Worm (Caenorhabditis elegans) whole organism, young adult: Measurements from ENCODE around the gene F59A6.11.

Experiments
- B0336.3 ChIP-seq: fragments of 200-800 bp; sonication (Bioruptor generic); IDR thresholded peaks from 2 replicates; pipeline ENCODE4 v1.3.6; 2022; ENCODE audit warnings: missing genetic modification characterization, missing compliant biosample characterization
- C06A6.2 ChIP-seq: fragments of 200-800 bp; sonication (Bioruptor generic); conservative IDR thresholded peaks from 2 replicates; pipeline ENCODE4 v1.3.6; 2022; ENCODE audit warnings: missing genetic modification characterization, missing compliant biosample characterization
- F10E7.11 ChIP-seq: sonication (generic microtip); optimal IDR thresholded peaks from 2 replicates; lab custom pipeline; 2017; ENCODE audit warnings: mild to moderate bottlenecking, missing genetic modification characterization, moderate library complexity, missing compliant biosample characterization
- F22D6.2 ChIP-seq: sonication (generic microtip); optimal IDR thresholded peaks from 2 replicates; lab custom pipeline; 2016; ENCODE audit warnings: mild to moderate bottlenecking, missing genetic modification characterization, missing compliant biosample characterization
- F52B5.7 ChIP-seq: sonication (generic microtip); optimal IDR thresholded peaks from 2 replicates; lab custom pipeline; 2016; ENCODE audit warnings: mild to moderate bottlenecking, missing genetic modification characterization, missing compliant biosample characterization
- F57C9.4 ChIP-seq: sonication (generic microtip); optimal IDR thresholded peaks from 2 replicates; lab custom pipeline; 2017; ENCODE audit warnings: mild to moderate bottlenecking, missing genetic modification characterization, missing compliant biosample characterization
- K12H6.12 ChIP-seq: fragments of 200-800 bp; sonication (Bioruptor generic); optimal IDR thresholded peaks from 2 replicates; lab custom pipeline; 2018; ENCODE audit warnings: mild to moderate bottlenecking, missing genetic modification characterization, missing compliant biosample characterization
- Y53G8AR.9 ChIP-seq: fragments of 200-800 bp; sonication (Bioruptor generic); conservative IDR thresholded peaks from 2 replicates; pipeline ENCODE4 v1.3.6; 2022; ENCODE audit warnings: missing genetic modification reagents, missing genetic modification characterization, missing compliant biosample characterization
- aptf-2 ChIP-seq: fragments of 200-800 bp; sonication (Bioruptor generic); conservative IDR thresholded peaks from 2 replicates; pipeline ENCODE4 v1.3.6; 2022; ENCODE audit warnings: missing genetic modification reagents, missing genetic modification characterization, missing compliant biosample characterization
- atf-7 ChIP-seq: sonication (generic microtip); optimal IDR thresholded peaks from 2 replicates; lab custom pipeline; 2017; ENCODE audit warnings: mild to moderate bottlenecking, missing genetic modification characterization, missing compliant biosample characterization
- attf-5 ChIP-seq: fragments of 200-800 bp; sonication (Bioruptor generic); optimal IDR thresholded peaks from 2 replicates; lab custom pipeline; 2018; ENCODE audit warnings: mild to moderate bottlenecking, missing genetic modification characterization, missing compliant biosample characterization
- ceh-100 ChIP-seq: fragments of 200-800 bp; sonication (Bioruptor generic); IDR thresholded peaks from 2 replicates; pipeline ENCODE4 v1.3.6; 2022; ENCODE audit warnings: missing genetic modification reagents, missing genetic modification characterization, missing compliant biosample characterization
- ceh-27 ChIP-seq: fragments of 200-800 bp; sonication (Bioruptor generic); optimal IDR thresholded peaks from 2 replicates; lab custom pipeline; 2018; ENCODE audit warnings: mild to moderate bottlenecking, missing genetic modification characterization, moderate library complexity, missing compliant biosample characterization
- ceh-40 ChIP-seq: fragments of 200-800 bp; sonication (Bioruptor generic); IDR thresholded peaks from 2 replicates; pipeline ENCODE4 v1.3.6; 2022; ENCODE audit warnings: missing genetic modification characterization, missing compliant biosample characterization
- chd-7 ChIP-seq: sonication (generic microtip); optimal IDR thresholded peaks from 2 replicates; lab custom pipeline; 2016; ENCODE audit warnings: mild to moderate bottlenecking, missing genetic modification characterization, moderate library complexity, missing compliant biosample characterization
- dpff-1 ChIP-seq: sonication (generic microtip); optimal IDR thresholded peaks from 2 replicates; lab custom pipeline; 2017; ENCODE audit warnings: mild to moderate bottlenecking, missing genetic modification characterization, missing compliant biosample characterization
- ekl-4 ChIP-seq: fragments of 200-800 bp; sonication (Bioruptor generic); IDR thresholded peaks from 2 replicates; pipeline ENCODE4 v1.3.6; 2022; ENCODE audit warnings: missing genetic modification reagents, missing genetic modification characterization, missing compliant biosample characterization
- fkh-3 ChIP-seq: sonication (generic microtip); optimal IDR thresholded peaks from 2 replicates; lab custom pipeline; 2016; ENCODE audit warnings: mild to moderate bottlenecking, missing genetic modification characterization, missing compliant biosample characterization
- him-1 ChIP-seq: sonication (generic microtip); optimal IDR thresholded peaks from 2 replicates; lab custom pipeline; 2016; ENCODE audit warnings: missing genotype, missing genetic modification reagents, missing genetic modification characterization, missing compliant biosample characterization
- hlh-12 ChIP-seq: sonication (generic microtip); optimal IDR thresholded peaks from 2 replicates; lab custom pipeline; 2016; ENCODE audit warnings: missing genetic modification characterization, missing compliant biosample characterization
- hmg-20 ChIP-seq: fragments of 200-800 bp; sonication (Bioruptor generic); IDR thresholded peaks from 2 replicates; pipeline ENCODE4 v1.3.6; 2022; ENCODE audit warnings: missing genetic modification reagents, missing genetic modification characterization, missing compliant biosample characterization
- let-526 ChIP-seq: fragments of 200-800 bp; sonication (Bioruptor generic); IDR thresholded peaks from 2 replicates; pipeline ENCODE4 v1.3.6; 2022; ENCODE audit warnings: missing genetic modification reagents, missing genetic modification characterization, missing compliant biosample characterization
- let-607 ChIP-seq, 2 experiments: fragments of 200-800 bp in 1 of 2; sonication (Bioruptor generic) in 1 of 2; sonication (generic microtip) in 1 of 2; optimal IDR thresholded peaks; 2 replicates each; lab custom pipeline; 2016 to 2018; ENCODE audit warnings: mild to moderate bottlenecking in 2 of 2, missing compliant biosample characterization in 2 of 2, missing genetic modification characterization in 2 of 2, moderate library complexity in 2 of 2, missing genotype in 1 of 2
- pha-4 ChIP-seq: fragments of 150-350 bp; sonication (generic microtip); optimal IDR thresholded peaks from 2 replicates; lab custom pipeline; 2014; ENCODE audit warnings: missing biosample characterization, missing genetic modification reagents, missing genetic modification characterization
- rcor-1 ChIP-seq: fragments of 200-800 bp; sonication (Bioruptor generic); IDR thresholded peaks from 2 replicates; pipeline ENCODE4 v1.3.6; 2022; ENCODE audit warnings: missing genetic modification reagents, missing genetic modification characterization, missing compliant biosample characterization
- snpc-1.3 ChIP-seq: sonication (generic microtip); optimal IDR thresholded peaks from 2 replicates; lab custom pipeline; 2017; ENCODE audit warnings: missing genetic modification characterization, mild to moderate bottlenecking, missing compliant biosample characterization, antibody characterized with exemption, moderate library complexity, missing genotype, missing genetic modification reagents; ENCODE audit not compliant: insufficient read depth
- snpc-4 ChIP-seq, 5 experiments: fragments of 150-350 bp in 1 of 5; sonication (generic microtip) in 4 of 5; optimal IDR thresholded peaks; 2 replicates each; lab custom pipeline; 2014 to 2018; ENCODE audit warnings: missing genetic modification characterization in 5 of 5, missing biosample characterization in 3 of 5, antibody characterized with exemption in 2 of 5, mild to moderate bottlenecking in 2 of 5, missing compliant biosample characterization in 2 of 5, missing genotype in 2 of 5, moderate library complexity in 2 of 5, missing genetic modification reagents in 1 of 5
- sptf-2 ChIP-seq: fragments of 200-800 bp; sonication (Bioruptor generic); optimal IDR thresholded peaks from 2 replicates; lab custom pipeline; 2018; ENCODE audit warnings: mild to moderate bottlenecking, missing genetic modification characterization, missing compliant biosample characterization
- tlf-1 ChIP-seq: fragments of 200-800 bp; sonication (Bioruptor generic); optimal IDR thresholded peaks from 2 replicates; lab custom pipeline; 2018; ENCODE audit warnings: mild to moderate bottlenecking, missing genetic modification characterization, missing compliant biosample characterization
- ztf-18 ChIP-seq: sonication (generic microtip); optimal IDR thresholded peaks from 2 replicates; lab custom pipeline; 2016; ENCODE audit warnings: missing genotype, mild to moderate bottlenecking, missing genetic modification characterization, missing compliant biosample characterization
- ztf-26 ChIP-seq: sonication (generic microtip); optimal IDR thresholded peaks from 2 replicates; lab custom pipeline; 2017; ENCODE audit warnings: missing genetic modification characterization, missing compliant biosample characterization
- ztf-3 ChIP-seq: fragments of 200-800 bp; sonication (Bioruptor generic); optimal IDR thresholded peaks from 2 replicates; lab custom pipeline; 2018; ENCODE audit warnings: mild to moderate bottlenecking, missing genetic modification characterization, missing compliant biosample characterization
- ztf-6 ChIP-seq: fragments of 200-800 bp; sonication (Bioruptor generic); IDR thresholded peaks from 2 replicates; pipeline ENCODE4 v1.3.6; 2022; ENCODE audit warnings: missing genetic modification reagents, missing genetic modification characterization, missing compliant biosample characterization

Gene F59A6.11

ce11 chrII:4981682-4982404 is 16.7 kb downstream of the F59A6.11 start:
- TF ChIP-seq attf-5 (GFP tag; lab: Kevin White, UChicago) (no peak), ztf-3 (no peak), snpc-4 (GFP tag; optimal IDR thresholded peaks at IDR 0.05; lab: Kevin White, UChicago) (no peak), snpc-4 (tag; optimal IDR thresholded peaks at IDR 0.05; lab: Kevin White, UChicago) (no peak), snpc-1.3 (tag; lab: Kevin White, UChicago) (no peak), hmg-20 (GFP tag; lab: Robert Waterston, UW) (no peak), ztf-26 (no peak), atf-7 (tag; lab: Kevin White, UChicago) (no peak), F52B5.7 (tag; lab: Kevin White, UChicago) (no peak), ztf-6 (GFP tag; lab: Robert Waterston, UW) (no peak), ekl-4 (GFP tag; lab: Robert Waterston, UW) (no peak), fkh-3 (tag; lab: Kevin White, UChicago) (no peak), let-607 (tag; optimal IDR thresholded peaks at IDR 0.05; lab: Kevin White, UChicago) (no peak), K12H6.12 (tag; lab: Kevin White, UChicago) (no peak)

- no peak for TF ChIP-seq ekl-4 (GFP tag; lab: Robert Waterston, UW)
- no peak for TF ChIP-seq ceh-100 (GFP tag; lab: Robert Waterston, UW)
- TF ChIP-seq rcor-1 (GFP tag; lab: Robert Waterston, UW) = no peak
- no peak for TF ChIP-seq ceh-40
- TF ChIP-seq let-526 (GFP tag; lab: Robert Waterston, UW) = no peak
- no peak for TF ChIP-seq attf-5 (GFP tag; lab: Kevin White, UChicago)
- TF ChIP-seq B0336.3 (GFP tag; lab: Robert Waterston, UW) = no peak
- no peak for TF ChIP-seq dpff-1
- TF ChIP-seq ztf-6 (GFP tag; lab: Robert Waterston, UW) = no peak
- TF ChIP-seq Y53G8AR.9 = no peak
- no peak for TF ChIP-seq let-607 (tag; optimal IDR thresholded peaks at IDR 0.05; lab: Kevin White, UChicago)
Measured at ce11 chrII:4975311-4975710, 23.2 kb downstream of the F59A6.11 start.

ce11 chrII:4974448-4974951 is 24.1 kb downstream of the F59A6.11 start:
- TF ChIP-seq atf-7 (tag; lab: Kevin White, UChicago) (no peak), ceh-27 (GFP tag; lab: Kevin White, UChicago) (no peak), aptf-2 (GFP tag; lab: Robert Waterston, UW) (no peak), hlh-12 (tag; lab: Kevin White, UChicago) (no peak), tlf-1 (GFP tag; lab: Kevin White, UChicago) (no peak), him-1 (no peak), ekl-4 (GFP tag; lab: Robert Waterston, UW) (no peak), ztf-18 (no peak), snpc-4 (GFP tag; optimal IDR thresholded peaks at IDR 0.05; lab: Kevin White, UChicago) (no peak), snpc-4 (tag; optimal IDR thresholded peaks at IDR 0.05; lab: Kevin White, UChicago) (no peak), sptf-2 (GFP tag; lab: Kevin White, UChicago) (no peak), F10E7.11 (tag; lab: Kevin White, UChicago) (no peak), F57C9.4 (tag; lab: Kevin White, UChicago) (no peak)

ce11 chrII:4968863-4969262 is 29.7 kb downstream of the F59A6.11 start, which contains the start of gene shc-2:
Gene shc-2, plus strand, starts transcription at chrII:4969163.
- TF ChIP-seq C06A6.2 (GFP tag; lab: Robert Waterston, UW) (no peak), chd-7 (tag; lab: Kevin White, UChicago) (no peak), F22D6.2 (tag; lab: Kevin White, UChicago) (no peak), pha-4 (tag; lab: Kevin White, UChicago) (no peak), ceh-40 (no peak), ekl-4 (GFP tag; lab: Robert Waterston, UW) (no peak), atf-7 (tag; lab: Kevin White, UChicago) (no peak), ztf-18 (no peak), aptf-2 (GFP tag; lab: Robert Waterston, UW) (no peak)
